Fruit fly (Drosophila melanogaster) whole organism, embryonic: ENCODE results near the gene CG14817.
A peak's percentile ranks its signal among the peaks of the same experiment; 100 is the strongest.

ENCODE experiments used
- Adf1 ChIP-seq: fragments of 200-800 bp; sonication (Bioruptor generic); IDR thresholded peaks from 2 replicates; pipeline ENCODE4 v1.3.6; 2022; ENCODE audit warnings: missing biosample characterization, missing genetic modification characterization
- Aef1 ChIP-seq: fragments of 200-800 bp; sonication (Bioruptor generic); IDR thresholded peaks from 3 replicates; pipeline ENCODE4 v1.3.6; 2022; ENCODE audit warnings: missing biosample characterization, missing genetic modification characterization
- Blimp-1 ChIP-seq: fragments of 200-800 bp; sonication (Bioruptor generic); optimal IDR thresholded peaks from 3 replicates; lab custom pipeline; 2018; ENCODE audit warnings: missing biosample characterization, missing genetic modification characterization, mild to moderate bottlenecking, moderate library complexity, missing genetic modification reagents
- CG10209 ChIP-seq: fragments of 200-800 bp; sonication (Bioruptor generic); optimal IDR thresholded peaks from 3 replicates; lab custom pipeline; 2017; ENCODE audit warnings: missing biosample characterization, mild to moderate bottlenecking, missing genetic modification characterization, missing genetic modification reagents
- CG10321 ChIP-seq: fragments of 200-800 bp; sonication (Bioruptor generic); IDR thresholded peaks from 2 replicates; pipeline ENCODE4 v1.3.6; 2022; ENCODE audit warnings: missing biosample characterization, missing genetic modification characterization
- CG10366 ChIP-seq: fragments of 200-800 bp; sonication (Bioruptor generic); IDR thresholded peaks from 2 replicates; pipeline ENCODE4 v1.3.6; 2022; ENCODE audit warnings: missing biosample characterization, missing genetic modification characterization
- CG11504 ChIP-seq: fragments of 200-800 bp; sonication (Bioruptor generic); optimal IDR thresholded peaks from 3 replicates; lab custom pipeline; 2019; ENCODE audit warnings: missing biosample characterization, mild to moderate bottlenecking, missing genetic modification characterization, moderate library complexity
- CG12071 ChIP-seq: fragments of 200-800 bp; sonication (Bioruptor generic); optimal IDR thresholded peaks from 3 replicates; lab custom pipeline; 2018; ENCODE audit warnings: missing biosample characterization, mild to moderate bottlenecking, missing genetic modification characterization
- CG14441 ChIP-seq: fragments of 200-800 bp; sonication (Bioruptor generic); IDR thresholded peaks from 2 replicates; pipeline ENCODE4 v1.3.6; 2022; ENCODE audit warnings: missing biosample characterization, missing genetic modification characterization
- CG15479 ChIP-seq: fragments of 200-800 bp; sonication (Bioruptor generic); optimal IDR thresholded peaks from 3 replicates; lab custom pipeline; 2019; ENCODE audit warnings: missing biosample characterization, mild to moderate bottlenecking, missing genetic modification characterization, moderate library complexity
- CG1603 ChIP-seq: fragments of 200-800 bp; sonication (Bioruptor generic); optimal IDR thresholded peaks from 2 replicates; lab custom pipeline; 2019; ENCODE audit warnings: missing biosample characterization, mild to moderate bottlenecking, missing genetic modification characterization, moderate library complexity
- CG17385 ChIP-seq: fragments of 200-800 bp; sonication (Bioruptor generic); optimal IDR thresholded peaks from 3 replicates; lab custom pipeline; 2018; ENCODE audit warnings: missing biosample characterization, mild to moderate bottlenecking, missing genetic modification characterization
- CG17912 ChIP-seq: fragments of 200-800 bp; sonication (Bioruptor generic); optimal IDR thresholded peaks from 2 replicates; lab custom pipeline; 2018; ENCODE audit warnings: missing biosample characterization, mild to moderate bottlenecking, missing genetic modification characterization
- CG1832 ChIP-seq: fragments of 200-800 bp; sonication (Bioruptor generic); optimal IDR thresholded peaks from 2 replicates; lab custom pipeline; 2017; ENCODE audit warnings: missing biosample characterization, mild to moderate bottlenecking, missing genetic modification characterization, inconsistent platforms
- CG3281 ChIP-seq: fragments of 200-800 bp; sonication (Bioruptor generic); optimal IDR thresholded peaks from 3 replicates; lab custom pipeline; 2017; ENCODE audit warnings: missing biosample characterization, mild to moderate bottlenecking, missing genetic modification characterization
- CG4360 ChIP-seq: fragments of 200-800 bp; sonication (Bioruptor generic); IDR thresholded peaks from 2 replicates; pipeline ENCODE4 v1.3.6; 2022; ENCODE audit warnings: missing biosample characterization, missing genetic modification characterization
- CG6654 ChIP-seq: fragments of 200-800 bp; sonication (Bioruptor generic); optimal IDR thresholded peaks from 2 replicates; lab custom pipeline; 2017; ENCODE audit warnings: missing biosample characterization, mild to moderate bottlenecking, missing genetic modification characterization
- CG8359 ChIP-seq: fragments of 200-800 bp; sonication (Bioruptor generic); optimal IDR thresholded peaks from 2 replicates; lab custom pipeline; 2017; ENCODE audit warnings: missing biosample characterization, mild to moderate bottlenecking, missing genetic modification characterization, borderline replicate concordance
- CG8478 ChIP-seq: fragments of >200 bp; optimal IDR thresholded peaks from 2 replicates; lab custom pipeline; 2018
- D ChIP-seq, 2 experiments: fragments of 200-800 bp in 1 of 2; fragments of >200 bp in 1 of 2; sonication (Bioruptor generic) in 1 of 2; optimal IDR thresholded peaks; 2 replicates in 1 of 2; 3 replicates in 1 of 2; lab custom pipeline; 2017; ENCODE audit warnings: mild to moderate bottlenecking in 1 of 2, missing biosample characterization in 1 of 2, missing genetic modification characterization in 1 of 2, missing genetic modification reagents in 1 of 2
- Drgx ChIP-seq: fragments of 200-800 bp; sonication (Bioruptor generic); IDR thresholded peaks from 2 replicates; pipeline ENCODE4 v1.3.6; 2022; ENCODE audit warnings: missing biosample characterization, missing genetic modification characterization
- HLHmδ ChIP-seq: fragments of 200-800 bp; sonication (Bioruptor generic); optimal IDR thresholded peaks from 2 replicates; lab custom pipeline; 2018; ENCODE audit warnings: missing biosample characterization, mild to moderate bottlenecking, missing genetic modification characterization, moderate library complexity
- HmgD ChIP-seq: fragments of 200-800 bp; sonication (Bioruptor generic); optimal IDR thresholded peaks from 3 replicates; lab custom pipeline; 2016; ENCODE audit warnings: missing biosample characterization, missing genetic modification characterization
- Lpt ChIP-seq: fragments of >200 bp; optimal IDR thresholded peaks from 2 replicates; lab custom pipeline; 2018; ENCODE audit warnings: missing biosample characterization, missing genetic modification characterization
- MESR4 ChIP-seq: fragments of 200-800 bp; sonication (Bioruptor generic); optimal IDR thresholded peaks from 2 replicates; lab custom pipeline; 2018; ENCODE audit warnings: missing biosample characterization, mild to moderate bottlenecking, missing genetic modification characterization, moderate library complexity
- Med ChIP-seq: fragments of 200-800 bp; sonication (Bioruptor generic); peaks from one replicate; lab custom pipeline; 2016; ENCODE audit warnings: missing biosample characterization, missing genetic modification characterization, mild to moderate bottlenecking, inconsistent platforms, moderate library complexity
- Stat92E ChIP-seq, 3 experiments: fragments of >200 bp in 2 of 3; fragments of 200-800 bp in 1 of 3; sonication (Bioruptor generic) in 1 of 3; optimal IDR thresholded peaks; 2 replicates each; lab custom pipeline; 2017 to 2019; ENCODE audit warnings: missing biosample characterization in 3 of 3, missing genetic modification characterization in 3 of 3, mild to moderate bottlenecking in 1 of 3, moderate library complexity in 1 of 3
- YL-1 ChIP-seq: fragments of 200-800 bp; sonication (Bioruptor generic); optimal IDR thresholded peaks from 3 replicates; lab custom pipeline; 2017; ENCODE audit warnings: missing biosample characterization, mild to moderate bottlenecking, missing genetic modification characterization
- abd-A ChIP-seq: fragments of 200-800 bp; sonication (Bioruptor generic); optimal IDR thresholded peaks from 3 replicates; lab custom pipeline; 2019; ENCODE audit warnings: missing biosample characterization, mild to moderate bottlenecking, missing genetic modification characterization, moderate library complexity
- ara ChIP-seq: fragments of 200-800 bp; sonication (Bioruptor generic); IDR thresholded peaks from 2 replicates; pipeline ENCODE4 v1.3.6; 2022; ENCODE audit warnings: missing biosample characterization, missing genetic modification characterization
- ato ChIP-seq: fragments of 200-800 bp; sonication (Bioruptor generic); IDR thresholded peaks from 2 replicates; pipeline ENCODE4 v1.3.6; 2022; ENCODE audit warnings: missing biosample characterization, missing genetic modification characterization; ENCODE audit not compliant: partially characterized antibody
- bbx ChIP-seq: fragments of 200-800 bp; sonication (Bioruptor generic); IDR thresholded peaks from 2 replicates; pipeline ENCODE4 v1.3.6; 2022; ENCODE audit warnings: missing biosample characterization, missing genetic modification characterization; ENCODE audit not compliant: partially characterized antibody
- cg ChIP-seq: fragments of 200-800 bp; sonication (Bioruptor generic); optimal IDR thresholded peaks from 3 replicates; lab custom pipeline; 2019; ENCODE audit warnings: missing biosample characterization, mild to moderate bottlenecking, missing genetic modification characterization, moderate library complexity
- chinmo ChIP-seq: fragments of 200-800 bp; sonication (Bioruptor generic); IDR thresholded peaks from 4 replicates; pipeline ENCODE4 v1.3.6; 2022; ENCODE audit warnings: missing biosample characterization, missing genetic modification characterization; ENCODE audit not compliant: partially characterized antibody
- chn ChIP-seq: fragments of 200-800 bp; sonication (Bioruptor generic); optimal IDR thresholded peaks from 2 replicates; lab custom pipeline; 2016; ENCODE audit warnings: missing biosample characterization, missing genetic modification characterization
- esg ChIP-seq: fragments of 200-800 bp; sonication (Bioruptor generic); conservative IDR thresholded peaks from 2 replicates; pipeline ENCODE4 v1.3.6; 2022; ENCODE audit warnings: missing biosample characterization, missing genetic modification characterization
- grau ChIP-seq: fragments of 200-800 bp; optimal IDR thresholded peaks from 3 replicates; lab custom pipeline; 2019; ENCODE audit warnings: missing biosample characterization, mild to moderate bottlenecking, missing genetic modification characterization, moderate library complexity
- lilli ChIP-seq: fragments of 200-800 bp; sonication (Bioruptor generic); optimal IDR thresholded peaks from 3 replicates; lab custom pipeline; 2016; ENCODE audit warnings: missing biosample characterization, missing genetic modification characterization
- nom ChIP-seq: fragments of 200-800 bp; sonication (Bioruptor generic); optimal IDR thresholded peaks from 2 replicates; lab custom pipeline; 2017; ENCODE audit warnings: missing biosample characterization, missing genetic modification characterization, mild to moderate bottlenecking, moderate library complexity, missing genetic modification reagents
- onecut ChIP-seq: fragments of 200-800 bp; sonication (Bioruptor generic); IDR thresholded peaks from 2 replicates; pipeline ENCODE4 v1.3.6; 2022; ENCODE audit warnings: missing biosample characterization, missing genetic modification characterization
- prd ChIP-seq, 3 experiments: fragments of >200 bp in 2 of 3; fragments of 200-800 bp in 1 of 3; sonication (Bioruptor generic) in 1 of 3; optimal IDR thresholded peaks in 2 of 3; IDR thresholded peaks in 1 of 3; 2 replicates in 2 of 3; 3 replicates in 1 of 3; pipeline versions ENCODE4 v1.3.6 to Lab custom; 2017 to 2022; ENCODE audit warnings: missing biosample characterization in 1 of 3, missing genetic modification characterization in 1 of 3
- row ChIP-seq: fragments of 200-800 bp; sonication (Bioruptor generic); IDR thresholded peaks from 3 replicates; pipeline ENCODE4 v1.3.6; 2022; ENCODE audit warnings: missing biosample characterization, missing genetic modification characterization
- sd ChIP-seq: fragments of 200-800 bp; sonication (Bioruptor generic); optimal IDR thresholded peaks from 3 replicates; lab custom pipeline; 2018; ENCODE audit warnings: missing biosample characterization, mild to moderate bottlenecking, missing genetic modification characterization, moderate library complexity
- sens ChIP-seq: fragments of 200-800 bp; sonication (Bioruptor generic); peaks from one replicate; lab custom pipeline; 2016; ENCODE audit warnings: missing biosample characterization, missing genetic modification characterization
- sisA ChIP-seq: fragments of 200-800 bp; sonication (Bioruptor generic); IDR thresholded peaks from 2 replicates; pipeline ENCODE4 v1.3.6; 2022; ENCODE audit warnings: missing biosample characterization, missing genetic modification characterization
- twi ChIP-seq: fragments of 200-800 bp; optimal IDR thresholded peaks from 2 replicates; lab custom pipeline; 2019; ENCODE audit warnings: missing biosample characterization, mild to moderate bottlenecking, missing genetic modification characterization, moderate library complexity

The CG14817 gene

DNA sequence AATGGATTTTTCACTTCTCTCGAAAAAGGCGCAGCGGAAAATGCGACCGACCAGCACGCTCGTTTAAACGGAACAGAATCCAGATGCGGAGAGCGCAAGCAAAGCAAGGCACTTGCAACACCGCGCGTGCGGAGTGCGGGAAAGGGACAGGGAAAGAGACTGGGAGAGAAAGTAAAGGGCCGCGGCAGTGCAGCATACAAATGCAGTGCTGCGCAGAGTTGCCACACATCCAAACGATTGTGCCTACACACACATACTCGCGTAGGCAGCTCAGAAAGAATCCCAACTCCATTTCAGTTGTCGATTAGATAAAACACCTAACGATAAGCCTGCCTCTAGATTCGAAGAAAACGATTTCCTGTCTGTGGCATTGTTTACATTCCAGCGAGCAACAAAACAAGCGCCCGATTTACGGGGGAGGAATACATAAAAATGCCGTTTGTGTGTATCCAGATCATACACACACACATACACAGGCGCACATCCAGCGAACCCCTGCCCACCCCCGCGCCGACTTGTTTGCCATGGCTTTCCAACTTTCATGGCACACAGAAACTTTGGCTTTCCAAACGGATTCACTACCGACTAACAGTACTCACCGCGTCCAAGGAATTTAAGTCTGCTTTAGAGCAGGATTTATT, 22.5 kb upstream of the CG14817 start (continued):
- TF ChIP-seq D (optimal IDR thresholded peaks at IDR 0.05; lab: Kevin White, UChicago) (peak; percentile 37), D (GFP tag; optimal IDR thresholded peaks at IDR 0.05; lab: Kevin White, UChicago) (no peak), Adf1 (GFP tag; lab: Robert Waterston, UW) (0 out of 2 replicates have a peak, but pooled peaks have one; percentile 12), twi (peak; percentile 15), CG12071 (no peak), abd-A (tag; lab: Kevin White, UChicago) (peak; percentile 43), ara (GFP tag; lab: Robert Waterston, UW) (no peak), sd (tag; lab: Kevin White, UChicago) (peak; percentile 97), CG3281 (GFP tag; lab: Kevin White, UChicago) (peak; percentile 15), CG8359 (peak; percentile 21), HLHmδ (GFP tag; lab: Kevin White, UChicago) (peak; percentile 36), Lpt (GFP tag; lab: Kevin White, UChicago) (no peak), CG10209 (no peak), CG15479 (GFP tag; lab: Kevin White, UChicago) (peak; percentile 99), Med (GFP tag; lab: Kevin White, UChicago) (peak; percentile 74), cg (GFP tag; lab: Kevin White, UChicago) (peak; percentile 88), MESR4 (peak; percentile 82), esg (GFP tag; lab: Robert Waterston, UW) (no peak), sens (peak; percentile 77), Blimp-1 (GFP tag; lab: Kevin White, UChicago) (peak; percentile 47), CG8478 (lab: Kevin White, UChicago) (peak; percentile 80), Stat92E (GFP tag; optimal IDR thresholded peaks at IDR 0.05; lab: Kevin White, UChicago) (peak in 1 of 3 experiments; percentile 61), chn (GFP tag; lab: Kevin White, UChicago) (no peak), CG14441 (no peak)

dm6 chrX:1897384-1897783, 20.3 kb upstream of the CG14817 start:
- TF ChIP-seq sisA (no peak), row (peak; percentile 24; the same call in 1 of the 3 replicates), bbx (no peak), prd (optimal IDR thresholded peaks at IDR 0.05; lab: Kevin White, UChicago) (no peak), prd (GFP tag; IDR thresholded peaks at IDR 0.05; lab: Robert Waterston, UW) (peak; percentile 37; the same call in 1 of the 3 replicates), Drgx (GFP tag; lab: Robert Waterston, UW) (peak; percentile 27; the same call in 1 of the 2 replicates), CG17912 (GFP tag; lab: Kevin White, UChicago) (no peak), CG11504 (peak; percentile 4), CG10366 (peak; percentile 20; the same call in 1 of the 2 replicates), sens (peak; percentile 6), Med (GFP tag; lab: Kevin White, UChicago) (peak; percentile 40), ato (GFP tag; lab: Robert Waterston, UW) (no peak), CG1603 (tag; lab: Kevin White, UChicago) (peak; percentile 24), grau (tag; lab: Kevin White, UChicago) (peak; percentile 67), lilli (GFP tag; lab: Kevin White, UChicago) (peak; percentile 8), CG6654 (no peak)

dm6 chrX:1893532-1893931, 16.5 kb upstream of the CG14817 start:
- TF ChIP-seq CG1832 (GFP tag; lab: Kevin White, UChicago) (peak; percentile 64), CG4360 (GFP tag; lab: Robert Waterston, UW) (peak; percentile 87), YL-1 (GFP tag; lab: Kevin White, UChicago) (peak; percentile 11), HmgD (GFP tag; lab: Kevin White, UChicago) (no peak), Aef1 (peak; percentile 18; the same call in 1 of the 3 replicates), Blimp-1 (GFP tag; lab: Kevin White, UChicago) (peak; percentile 13), chinmo (0 out of 4 replicates have a peak, but pooled peaks have one; percentile 18), sens (peak; percentile 47), CG17385 (GFP tag; lab: Kevin White, UChicago) (peak; percentile 72), nom (no peak), CG10321 (GFP tag; lab: Robert Waterston, UW) (peak; percentile 38; the same call in 1 of the 2 replicates), onecut (GFP tag; lab: Robert Waterston, UW) (no peak)
